Worm (Caenorhabditis elegans): ENCODE results near the gene F25E5.1.
A peak's percentile ranks its signal among the peaks of the same experiment; 100 is the strongest.

Gene F25E5.1

ce11 chrV:7437538-7437937 lies 28.1 kb upstream of the F25E5.1 start, which contains the start of gene F25E5.9 (continued):
- no peak for TF ChIP-seq ceh-20 (GFP tag; IDR thresholded peaks at IDR 0.05)
- peak in 1 of 2 experiments; percentile 33 for TF ChIP-seq unc-62 (GFP tag; optimal IDR thresholded peaks at IDR 0.05 in 1 of 2)
- no peak for TF ChIP-seq unc-62 (tag; optimal IDR thresholded peaks at IDR 0.05)
- TF ChIP-seq ceh-32 (tag; optimal IDR thresholded peaks at IDR 0.05; ENCODE audit: poor library complexity), result no peak
- TF ChIP-seq snpc-4 (tag; optimal IDR thresholded peaks at IDR 0.05), result no peak
- no peak for TF ChIP-seq zfp-2 (tag; optimal IDR thresholded peaks at IDR 0.05)
- no peak for TF ChIP-seq zfp-3 (GFP tag; conservative IDR thresholded peaks at IDR 0.05)
- TF ChIP-seq nhr-237 (tag; optimal IDR thresholded peaks at IDR 0.05), result no peak
- TF ChIP-seq D1046.2 (GFP tag; IDR thresholded peaks at IDR 0.05), result 0 out of 2 replicates have a peak, but pooled peaks have one; percentile 40
- TF ChIP-seq nhr-48 (tag; optimal IDR thresholded peaks at IDR 0.05), result no peak
- no peak for TF ChIP-seq Y5F2A.4 (GFP tag; optimal IDR thresholded peaks at IDR 0.05)
- TF ChIP-seq lin-15B (tag; optimal IDR thresholded peaks at IDR 0.05), result no peak
- no peak for TF ChIP-seq nhr-102 (tag; optimal IDR thresholded peaks at IDR 0.05)
- TF ChIP-seq Y48G9A.11 (GFP tag; IDR thresholded peaks at IDR 0.05), result no peak
- TF ChIP-seq jun-1 (tag; optimal IDR thresholded peaks at IDR 0.05), result no peak
- 0 out of 2 replicates have a peak, but pooled peaks have one; percentile 34 for TF ChIP-seq saeg-2 (GFP tag; IDR thresholded peaks at IDR 0.05)
- no peak for TF ChIP-seq gei-8 (GFP tag; optimal IDR thresholded peaks at IDR 0.05)
- TF ChIP-seq pha-4 (GFP tag; IDR thresholded peaks at IDR 0.05), result no peak
- no peak for TF ChIP-seq pha-4 (tag; optimal IDR thresholded peaks at IDR 0.05)
- peak; percentile 7 for TF ChIP-seq hlh-11 (tag; optimal IDR thresholded peaks at IDR 0.05)
- TF ChIP-seq ceh-28 (tag; optimal IDR thresholded peaks at IDR 0.05), result no peak
- TF ChIP-seq lsy-2 (tag; optimal IDR thresholded peaks at IDR 0.05), result peak in 1 of 2 experiments; percentile 16
- no peak for TF ChIP-seq madf-5 (GFP tag; IDR thresholded peaks at IDR 0.05)
- TF ChIP-seq F49E8.2 (tag; optimal IDR thresholded peaks at IDR 0.05; ENCODE audit: borderline replicate concordance), result no peak
- no peak for TF ChIP-seq F10B5.3 (tag; optimal IDR thresholded peaks at IDR 0.05)
- TF ChIP-seq dmd-6 (GFP tag; IDR thresholded peaks at IDR 0.05), result no peak
- peak in 1 of 2 experiments; percentile 3 for TF ChIP-seq hif-1 (tag; optimal IDR thresholded peaks at IDR 0.05)
- TF ChIP-seq ama-1 (optimal IDR thresholded peaks at IDR 0.05), result no peak
- peak; percentile 16 for TF ChIP-seq mxl-3 (GFP tag; optimal IDR thresholded peaks at IDR 0.05)
- no peak for TF ChIP-seq nhr-10 (tag; optimal IDR thresholded peaks at IDR 0.05)
- no peak for TF ChIP-seq madf-9 (GFP tag; conservative IDR thresholded peaks at IDR 0.05)
- TF ChIP-seq zag-1 (tag; optimal IDR thresholded peaks at IDR 0.05), result no peak
- peak in 1 of 2 experiments; percentile 22 for TF ChIP-seq mdl-1 (tag; optimal IDR thresholded peaks at IDR 0.05)
- TF ChIP-seq duxl-1 (tag; optimal IDR thresholded peaks at IDR 0.05; ENCODE audit: poor library complexity), result peak; percentile 48
- TF ChIP-seq daf-8 (GFP tag; IDR thresholded peaks at IDR 0.05), result no peak
- TF ChIP-seq arid-1 (GFP tag; conservative IDR thresholded peaks at IDR 0.05), result no peak
- no peak for TF ChIP-seq unc-39 (tag; optimal IDR thresholded peaks at IDR 0.05)
- TF ChIP-seq ZK337.2 (GFP tag; IDR thresholded peaks at IDR 0.05), result no peak
- no peak for TF ChIP-seq lin-39 (tag; optimal IDR thresholded peaks at IDR 0.05)
- no peak for TF ChIP-seq ces-1 (GFP tag; optimal IDR thresholded peaks at IDR 0.05)
- TF ChIP-seq fos-1 (tag; optimal IDR thresholded peaks at IDR 0.05), result no peak
- no peak for TF ChIP-seq nhr-77 (tag; optimal IDR thresholded peaks at IDR 0.05)
- no peak for TF ChIP-seq lim-7 (GFP tag; IDR thresholded peaks at IDR 0.05)
- no peak for TF ChIP-seq Y75B8A.6 (GFP tag; IDR thresholded peaks at IDR 0.05)
- TF ChIP-seq F44E2.7 (GFP tag; IDR thresholded peaks at IDR 0.05), result no peak
- no peak for TF ChIP-seq dve-1 (tag; optimal IDR thresholded peaks at IDR 0.05; ENCODE audit: insufficient read depth)
- TF ChIP-seq nhr-11 (tag; optimal IDR thresholded peaks at IDR 0.05), result no peak
- TF ChIP-seq vab-7 (GFP tag; IDR thresholded peaks at IDR 0.05), result 0 out of 2 replicates have a peak, but pooled peaks have one; percentile 6
- no peak for TF ChIP-seq skn-1 (tag; optimal IDR thresholded peaks at IDR 0.05)
- TF ChIP-seq F26F4.8 (GFP tag; conservative IDR thresholded peaks at IDR 0.05), result no peak
- TF ChIP-seq dmd-8 (GFP tag; IDR thresholded peaks at IDR 0.05), result no peak
- no peak for TF ChIP-seq attf-4 (tag; optimal IDR thresholded peaks at IDR 0.05)
